Worm (Caenorhabditis elegans): ENCODE measurements around the gene D1086.1.

DNA sequence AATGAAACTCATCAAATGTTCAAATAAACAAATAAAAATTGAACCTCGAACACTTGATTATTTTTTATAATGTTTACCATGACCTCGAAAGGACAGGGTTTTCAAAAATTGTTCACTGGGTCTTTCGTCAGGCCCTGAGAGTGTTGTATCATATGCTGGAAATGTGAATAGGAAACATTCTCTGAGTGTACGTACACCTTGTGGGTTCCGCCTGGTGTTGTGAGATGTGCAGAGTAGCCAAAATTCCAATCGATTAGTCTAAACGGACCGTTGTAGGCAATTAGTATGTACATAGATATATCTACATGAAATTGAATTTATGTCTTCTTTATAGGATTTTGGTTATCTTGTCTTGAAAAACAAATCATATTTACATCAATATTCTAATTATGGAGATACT is 4.1 kb upstream of the D1086.1 start:
- no peak for TF ChIP-seq Y53G8AR.9 (GFP tag; conservative IDR thresholded peaks at IDR 0.05)
- no peak for TF ChIP-seq unc-62 (GFP tag; optimal IDR thresholded peaks at IDR 0.05)
- no peak for TF ChIP-seq F23B12.7 (tag; optimal IDR thresholded peaks at IDR 0.05; ENCODE audit: insufficient read depth)

Measured in whole organism, young adult.